Fruit fly (Drosophila melanogaster) whole organism, embryonic: ENCODE measurements around the gene Mlc1.

Experiments
- Atf6 ChIP-seq: fragments of 200-800 bp; sonication (Bioruptor generic); IDR thresholded peaks from 2 replicates; pipeline ENCODE4 v1.3.6; 2022; ENCODE audit warnings: missing biosample characterization, missing genetic modification characterization
- CG10209 ChIP-seq: fragments of 200-800 bp; sonication (Bioruptor generic); optimal IDR thresholded peaks from 3 replicates; lab custom pipeline; 2017; ENCODE audit warnings: missing biosample characterization, mild to moderate bottlenecking, missing genetic modification characterization, missing genetic modification reagents
- CG13775 ChIP-seq: fragments of 200-800 bp; sonication (Bioruptor generic); optimal IDR thresholded peaks from 3 replicates; lab custom pipeline; 2017; ENCODE audit warnings: missing biosample characterization, mild to moderate bottlenecking, missing genetic modification characterization
- CG14050 ChIP-seq: fragments of 200-800 bp; sonication (Bioruptor generic); IDR thresholded peaks from 3 replicates; pipeline ENCODE4 v1.3.6; 2022; ENCODE audit warnings: missing biosample characterization, missing genetic modification characterization
- CG14710 ChIP-seq: fragments of 200-800 bp; sonication (Bioruptor generic); optimal IDR thresholded peaks from 3 replicates; lab custom pipeline; 2019; ENCODE audit warnings: missing biosample characterization, mild to moderate bottlenecking, missing genetic modification characterization, moderate library complexity
- CG15514 ChIP-seq: fragments of 200-800 bp; sonication (Bioruptor generic); optimal IDR thresholded peaks from 3 replicates; lab custom pipeline; 2017; ENCODE audit warnings: missing biosample characterization, missing genetic modification characterization, mild to moderate bottlenecking, moderate library complexity, missing genetic modification reagents
- CG17802 ChIP-seq: fragments of 200-800 bp; sonication (Bioruptor generic); optimal IDR thresholded peaks from 2 replicates; lab custom pipeline; 2018; ENCODE audit warnings: missing biosample characterization, mild to moderate bottlenecking, missing genetic modification characterization, moderate library complexity
- CG31365 ChIP-seq: fragments of 200-800 bp; sonication (Bioruptor generic); optimal IDR thresholded peaks from 2 replicates; lab custom pipeline; 2018; ENCODE audit warnings: missing biosample characterization, mild to moderate bottlenecking, missing genetic modification characterization
- CG32767 ChIP-seq: fragments of 200-800 bp; sonication (Bioruptor generic); IDR thresholded peaks from 2 replicates; pipeline ENCODE4 v1.3.6; 2022; ENCODE audit warnings: missing biosample characterization, missing genetic modification characterization
- CG33213 ChIP-seq: fragments of 200-800 bp; sonication (Bioruptor generic); optimal IDR thresholded peaks from 3 replicates; lab custom pipeline; 2016; ENCODE audit warnings: missing biosample characterization, missing genetic modification characterization
- CG33557 ChIP-seq: fragments of 200-800 bp; sonication (Bioruptor generic); optimal IDR thresholded peaks from 2 replicates; lab custom pipeline; 2019; ENCODE audit warnings: missing biosample characterization, mild to moderate bottlenecking, missing genetic modification characterization, moderate library complexity
- CG4820 ChIP-seq: fragments of 200-800 bp; sonication (Bioruptor generic); optimal IDR thresholded peaks from 3 replicates; lab custom pipeline; 2016; ENCODE audit warnings: missing biosample characterization, missing genetic modification characterization
- CG6689 ChIP-seq: fragments of 200-800 bp; sonication (Bioruptor generic); IDR thresholded peaks from 2 replicates; pipeline ENCODE4 v1.3.6; 2022; ENCODE audit warnings: missing biosample characterization, missing genetic modification characterization
- CG7928 ChIP-seq: fragments of 200-800 bp; sonication (Bioruptor generic); optimal IDR thresholded peaks from 2 replicates; lab custom pipeline; 2017; ENCODE audit warnings: missing biosample characterization, mild to moderate bottlenecking, missing genetic modification characterization
- CG8944 ChIP-seq: fragments of 200-800 bp; sonication (Bioruptor generic); optimal IDR thresholded peaks from 3 replicates; lab custom pipeline; 2016; ENCODE audit warnings: missing biosample characterization, missing genetic modification characterization
- CrebB ChIP-seq: fragments of 200-800 bp; sonication (Bioruptor generic); optimal IDR thresholded peaks from 3 replicates; lab custom pipeline; 2018; ENCODE audit warnings: missing biosample characterization, mild to moderate bottlenecking, missing genetic modification characterization
- Dad ChIP-seq: fragments of 200-800 bp; sonication (Bioruptor generic); optimal IDR thresholded peaks from 3 replicates; lab custom pipeline; 2016; ENCODE audit warnings: missing biosample characterization, missing genetic modification characterization
- Deaf1 ChIP-seq: fragments of 200-800 bp; optimal IDR thresholded peaks from 3 replicates; lab custom pipeline; 2019; ENCODE audit warnings: missing biosample characterization, mild to moderate bottlenecking, missing genetic modification characterization, moderate library complexity
- Doc2 ChIP-seq: fragments of 200-800 bp; sonication (Bioruptor generic); IDR thresholded peaks from 2 replicates; pipeline ENCODE4 v1.3.6; 2022; ENCODE audit warnings: missing biosample characterization, missing genetic modification characterization
- Drgx ChIP-seq: fragments of 200-800 bp; sonication (Bioruptor generic); IDR thresholded peaks from 2 replicates; pipeline ENCODE4 v1.3.6; 2022; ENCODE audit warnings: missing biosample characterization, missing genetic modification characterization
- ERR ChIP-seq: fragments of 200-800 bp; sonication (Bioruptor generic); optimal IDR thresholded peaks from 2 replicates; lab custom pipeline; 2016; ENCODE audit warnings: missing biosample characterization, missing genetic modification characterization
- Fer1 ChIP-seq: fragments of 200-800 bp; sonication (Bioruptor generic); optimal IDR thresholded peaks from 2 replicates; lab custom pipeline; 2017; ENCODE audit warnings: missing biosample characterization, mild to moderate bottlenecking, missing genetic modification characterization
- Fer3 ChIP-seq: fragments of 200-800 bp; sonication (Bioruptor generic); optimal IDR thresholded peaks from 2 replicates; lab custom pipeline; 2018; ENCODE audit warnings: missing biosample characterization, mild to moderate bottlenecking, missing genetic modification characterization, moderate library complexity
- Hr78 ChIP-seq, 2 experiments: fragments of 200-800 bp in 1 of 2; fragments of >200 bp in 1 of 2; sonication (Bioruptor generic) in 1 of 2; optimal IDR thresholded peaks; 2 replicates each; lab custom pipeline; 2017 to 2019; ENCODE audit warnings: missing biosample characterization in 2 of 2, missing genetic modification characterization in 2 of 2, mild to moderate bottlenecking in 1 of 2, moderate library complexity in 1 of 2
- Oaz ChIP-seq: fragments of 200-800 bp; sonication (Bioruptor generic); IDR thresholded peaks from 2 replicates; pipeline ENCODE4 v1.3.6; 2022; ENCODE audit warnings: missing biosample characterization, missing genetic modification characterization
- Sin3A ChIP-seq: fragments of >200 bp; optimal IDR thresholded peaks from 2 replicates; lab custom pipeline; 2018
- Sox100B ChIP-seq: fragments of 200-800 bp; sonication (Bioruptor generic); optimal IDR thresholded peaks from 3 replicates; lab custom pipeline; 2018; ENCODE audit warnings: missing biosample characterization, mild to moderate bottlenecking, missing genetic modification characterization
- Ssrp ChIP-seq: fragments of 200-800 bp; sonication (Bioruptor generic); optimal IDR thresholded peaks from 2 replicates; lab custom pipeline; 2018; ENCODE audit warnings: missing biosample characterization, mild to moderate bottlenecking, missing genetic modification characterization, moderate library complexity
- Usf ChIP-seq: fragments of 200-800 bp; sonication (Bioruptor generic); optimal IDR thresholded peaks from 2 replicates; lab custom pipeline; 2017; ENCODE audit warnings: missing genotype, missing biosample characterization, missing genetic modification characterization
- Vsx1 ChIP-seq: fragments of 200-800 bp; sonication (Bioruptor generic); optimal IDR thresholded peaks from 2 replicates; lab custom pipeline; 2017; ENCODE audit warnings: missing biosample characterization, mild to moderate bottlenecking, missing genetic modification characterization, missing genetic modification reagents
- ato ChIP-seq: fragments of 200-800 bp; sonication (Bioruptor generic); IDR thresholded peaks from 2 replicates; pipeline ENCODE4 v1.3.6; 2022; ENCODE audit warnings: missing biosample characterization, missing genetic modification characterization; ENCODE audit not compliant: partially characterized antibody
- cad ChIP-seq: fragments of >200 bp; optimal IDR thresholded peaks from 2 replicates; lab custom pipeline; 2017; ENCODE audit warnings: missing biosample characterization, missing genetic modification characterization
- eyg ChIP-seq: fragments of 200-800 bp; sonication (Bioruptor generic); optimal IDR thresholded peaks from 3 replicates; lab custom pipeline; 2016; ENCODE audit warnings: missing biosample characterization, missing genetic modification characterization
- fd102C ChIP-seq: fragments of 200-800 bp; sonication (Bioruptor generic); optimal IDR thresholded peaks from 2 replicates; lab custom pipeline; 2018; ENCODE audit warnings: missing biosample characterization, mild to moderate bottlenecking, missing genetic modification characterization, moderate library complexity
- fu2 ChIP-seq: fragments of 200-800 bp; sonication (Bioruptor generic); optimal IDR thresholded peaks from 2 replicates; lab custom pipeline; 2016; ENCODE audit warnings: missing biosample characterization, missing genetic modification characterization
- gce ChIP-seq: fragments of 200-800 bp; sonication (Bioruptor generic); IDR thresholded peaks from 3 replicates; pipeline ENCODE4 v1.3.6; 2022; ENCODE audit warnings: missing biosample characterization, missing genetic modification characterization
- gem ChIP-seq: fragments of 200-800 bp; sonication (Bioruptor generic); optimal IDR thresholded peaks from 2 replicates; lab custom pipeline; 2019; ENCODE audit warnings: missing biosample characterization, mild to moderate bottlenecking, missing genetic modification characterization, moderate library complexity
- gro ChIP-seq: fragments of 200-800 bp; sonication (Bioruptor generic); optimal IDR thresholded peaks from 2 replicates; lab custom pipeline; 2016; ENCODE audit warnings: missing biosample characterization, missing genetic modification characterization
- kay ChIP-seq: fragments of 200-800 bp; sonication (Bioruptor generic); optimal IDR thresholded peaks from 2 replicates; lab custom pipeline; 2016; ENCODE audit warnings: missing biosample characterization, missing genetic modification characterization
- knrl ChIP-seq: fragments of 200-800 bp; sonication (Bioruptor generic); IDR thresholded peaks from 3 replicates; pipeline ENCODE4 v1.3.6; 2022; ENCODE audit warnings: missing biosample characterization, missing genetic modification characterization; ENCODE audit not compliant: partially characterized antibody
- luna ChIP-seq: fragments of 200-800 bp; sonication (Bioruptor generic); optimal IDR thresholded peaks from 2 replicates; lab custom pipeline; 2016; ENCODE audit warnings: missing biosample characterization, missing genetic modification characterization
- mirr ChIP-seq: fragments of 200-800 bp; sonication (Bioruptor generic); optimal IDR thresholded peaks from 3 replicates; lab custom pipeline; 2018; ENCODE audit warnings: missing biosample characterization, mild to moderate bottlenecking, missing genetic modification characterization
- nmo ChIP-seq: fragments of 200-800 bp; sonication (Bioruptor generic); optimal IDR thresholded peaks from 2 replicates; lab custom pipeline; 2018; ENCODE audit warnings: missing biosample characterization, mild to moderate bottlenecking, missing genetic modification characterization, moderate library complexity
- peb ChIP-seq: fragments of 200-800 bp; sonication (Bioruptor generic); IDR thresholded peaks from 2 replicates; pipeline ENCODE4 v1.3.6; 2022; ENCODE audit warnings: missing biosample characterization, missing genetic modification characterization
- sc ChIP-seq, 3 experiments: fragments of >200 bp in 2 of 3; fragments of 200-800 bp in 1 of 3; sonication (Bioruptor generic) in 1 of 3; optimal IDR thresholded peaks; 2 replicates in 2 of 3; 3 replicates in 1 of 3; lab custom pipeline; 2017; ENCODE audit warnings: mild to moderate bottlenecking in 1 of 3, missing biosample characterization in 1 of 3, missing genetic modification characterization in 1 of 3, missing genetic modification reagents in 1 of 3
- tgo ChIP-seq: fragments of 200-800 bp; sonication (Bioruptor generic); IDR thresholded peaks from 3 replicates; pipeline ENCODE4 v1.3.6; 2022; ENCODE audit warnings: missing biosample characterization, missing genetic modification characterization
- trh ChIP-seq: fragments of 200-800 bp; sonication (Bioruptor generic); optimal IDR thresholded peaks from 2 replicates; lab custom pipeline; 2016; ENCODE audit warnings: missing biosample characterization, missing genetic modification characterization
- unpg ChIP-seq: fragments of 200-800 bp; sonication (Bioruptor generic); optimal IDR thresholded peaks from 3 replicates; lab custom pipeline; 2018; ENCODE audit warnings: missing biosample characterization, mild to moderate bottlenecking, missing genetic modification characterization, moderate library complexity
- vvl ChIP-seq: fragments of 200-800 bp; sonication (Bioruptor generic); IDR thresholded peaks from 2 replicates; pipeline ENCODE4 v1.3.6; 2022; ENCODE audit warnings: missing biosample characterization, missing genetic modification characterization
- zfh1 ChIP-seq: fragments of 200-800 bp; sonication (Bioruptor generic); IDR thresholded peaks from 3 replicates; pipeline ENCODE4 v1.3.6; 2022; ENCODE audit warnings: missing biosample characterization, missing genetic modification characterization

The Mlc1 gene

DNA sequence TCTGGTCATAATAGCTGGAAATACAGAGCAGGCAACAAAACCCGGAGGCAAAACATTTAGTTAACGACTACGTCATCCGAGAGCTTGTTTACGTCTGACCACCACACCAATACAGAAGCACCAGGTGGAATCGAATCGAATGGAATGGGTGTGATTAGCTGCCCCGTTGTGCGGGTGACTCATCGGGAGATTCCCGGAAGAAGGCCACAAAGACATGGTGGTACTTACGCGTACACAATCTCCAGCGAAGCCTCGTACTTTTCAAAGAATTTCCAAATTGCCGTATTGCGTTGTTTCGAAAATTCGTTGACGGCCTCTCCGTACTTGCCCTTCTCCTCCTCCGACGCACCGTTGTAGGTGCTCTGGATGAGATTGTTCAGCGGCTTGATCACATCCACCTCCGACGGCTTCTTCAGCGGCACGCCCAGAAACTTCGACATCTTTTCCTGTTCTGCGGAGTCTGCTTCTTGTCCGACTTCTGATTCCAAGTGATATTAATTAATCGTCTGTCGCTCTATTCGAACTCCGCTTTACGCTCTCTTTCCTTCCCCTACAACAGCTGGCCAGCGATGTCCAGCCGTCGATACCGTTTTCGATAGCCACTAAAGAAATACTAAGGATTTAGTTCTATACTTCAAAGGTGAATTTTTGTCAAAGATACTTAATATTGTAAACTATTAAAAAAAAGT is 39.7 kb upstream of the Mlc1 start, which contains the start of gene ALiX (continued):
- TF ChIP-seq CG4820 (GFP tag; lab: Kevin White, UChicago) (no peak), CrebB (tag; lab: Kevin White, UChicago) (no peak), fu2 (GFP tag; lab: Kevin White, UChicago) (no peak), CG32767 (GFP tag; lab: Robert Waterston, UW) (no peak), trh (GFP tag; lab: Kevin White, UChicago) (no peak), cad (no peak), Dad (GFP tag; lab: Kevin White, UChicago) (no peak), CG13775 (GFP tag; lab: Kevin White, UChicago) (no peak), kay (GFP tag; lab: Kevin White, UChicago) (peak; percentile 67), ato (GFP tag; lab: Robert Waterston, UW) (no peak), Atf6 (0 out of 2 replicates have a peak, but pooled peaks have one; percentile 15), Ssrp (tag; lab: Kevin White, UChicago) (no peak), CG10209 (GFP tag; lab: Kevin White, UChicago) (no peak), tgo (GFP tag; lab: Robert Waterston, UW) (no peak), Oaz (no peak), zfh1 (GFP tag; lab: Robert Waterston, UW) (no peak), CG33213 (GFP tag; lab: Kevin White, UChicago) (no peak), mirr (GFP tag; lab: Kevin White, UChicago) (no peak), eyg (no peak), luna (no peak), ERR (GFP tag; lab: Kevin White, UChicago) (no peak), sc (optimal IDR thresholded peaks at IDR 0.05; lab: Kevin White, UChicago) (no peak), sc (GFP tag; optimal IDR thresholded peaks at IDR 0.05; lab: Kevin White, UChicago) (no peak), vvl (GFP tag; lab: Robert Waterston, UW) (no peak), Deaf1 (no peak), Drgx (GFP tag; lab: Robert Waterston, UW) (no peak), CG17802 (tag; lab: Kevin White, UChicago) (no peak), CG15514 (GFP tag; lab: Kevin White, UChicago) (no peak), CG6689 (GFP tag; lab: Robert Waterston, UW) (no peak), CG31365 (tag; lab: Kevin White, UChicago) (no peak), Doc2 (no peak), Vsx1 (GFP tag; lab: Kevin White, UChicago) (peak; percentile 42), Hr78 (GFP tag; optimal IDR thresholded peaks at IDR 0.05; lab: Kevin White, UChicago) (no peak), Sin3A (no peak), Sox100B (GFP tag; lab: Kevin White, UChicago) (no peak), Fer3 (tag; lab: Kevin White, UChicago) (no peak), peb (GFP tag; lab: Robert Waterston, UW) (no peak), gem (tag; lab: Kevin White, UChicago) (no peak), knrl (GFP tag; lab: Robert Waterston, UW) (no peak), CG8944 (GFP tag; lab: Kevin White, UChicago) (no peak), Usf (GFP tag; lab: Kevin White, UChicago) (no peak), fd102C (GFP tag; lab: Kevin White, UChicago) (no peak), gro (GFP tag; lab: Kevin White, UChicago) (no peak), unpg (GFP tag; lab: Kevin White, UChicago) (no peak), Fer1 (no peak), nmo (GFP tag; lab: Kevin White, UChicago) (no peak), CG7928 (GFP tag; lab: Kevin White, UChicago) (no peak), CG14050 (GFP tag; lab: Robert Waterston, UW) (no peak), CG14710 (tag; lab: Kevin White, UChicago) (no peak), gce (GFP tag; lab: Robert Waterston, UW) (no peak), CG33557 (GFP tag; lab: Kevin White, UChicago) (no peak)
